Worm (Caenorhabditis elegans) whole organism, L4 larva: ENCODE data around the gene tbb-1.

Experiments
- D1046.2 ChIP-seq: fragments of 200-800 bp; sonication (Bioruptor generic); IDR thresholded peaks from 2 replicates; pipeline ENCODE4 v1.3.6; 2022; ENCODE audit warnings: missing genetic modification characterization, missing compliant biosample characterization
- F26F4.8 ChIP-seq: fragments of 200-800 bp; sonication (Bioruptor generic); conservative IDR thresholded peaks from 2 replicates; pipeline ENCODE4 v1.3.6; 2022; ENCODE audit warnings: missing genetic modification characterization, missing compliant biosample characterization
- F37D6.2 ChIP-seq: sonication (generic microtip); optimal IDR thresholded peaks from 2 replicates; lab custom pipeline; 2016; ENCODE audit warnings: mild to moderate bottlenecking, missing genetic modification characterization, missing compliant biosample characterization
- F49E8.2 ChIP-seq: sonication (generic microtip); optimal IDR thresholded peaks from 2 replicates; lab custom pipeline; 2016; ENCODE audit warnings: missing compliant biosample characterization, mild to moderate bottlenecking, missing genetic modification characterization, borderline replicate concordance
- R02D3.7 ChIP-seq: fragments of 150-350 bp; sonication (generic microtip); optimal IDR thresholded peaks from 3 replicates; lab custom pipeline; 2014; ENCODE audit warnings: missing biosample characterization, missing genetic modification characterization
- T26A8.4 ChIP-seq: fragments of 200-800 bp; sonication (Bioruptor generic); IDR thresholded peaks from 2 replicates; pipeline ENCODE4 v1.3.6; 2022; ENCODE audit warnings: missing genetic modification characterization, missing compliant biosample characterization
- Y105C5A.15 ChIP-seq: fragments of 200-800 bp; sonication (Bioruptor generic); IDR thresholded peaks from 2 replicates; pipeline ENCODE4 v1.3.6; 2022; ENCODE audit warnings: missing genetic modification characterization, missing compliant biosample characterization
- Y48G9A.11 ChIP-seq: fragments of 200-800 bp; sonication (Bioruptor generic); IDR thresholded peaks from 2 replicates; pipeline ENCODE4 v1.3.6; 2022; ENCODE audit warnings: missing genetic modification reagents, missing genetic modification characterization, missing compliant biosample characterization
- Y5F2A.4 ChIP-seq: fragments of 200-800 bp; sonication (Bioruptor generic); optimal IDR thresholded peaks from 2 replicates; lab custom pipeline; 2018; ENCODE audit warnings: mild to moderate bottlenecking, missing genetic modification characterization, missing compliant biosample characterization
- ZK337.2 ChIP-seq: fragments of 200-800 bp; sonication (Bioruptor generic); IDR thresholded peaks from 2 replicates; pipeline ENCODE4 v1.3.6; 2022; ENCODE audit warnings: missing genetic modification reagents, missing genetic modification characterization, missing compliant biosample characterization
- ZK546.5 ChIP-seq, 2 experiments: sonication (generic microtip); optimal IDR thresholded peaks; 2 replicates each; lab custom pipeline; 2017; ENCODE audit warnings: missing biosample characterization in 2 of 2, missing genetic modification characterization in 2 of 2
- ama-1 ChIP-seq: fragments of 150-350 bp; optimal IDR thresholded peaks from 2 replicates; lab custom pipeline; 2014; ENCODE audit warnings: inconsistent platforms, mixed read lengths
- arid-1 ChIP-seq: fragments of 200-800 bp; sonication (Bioruptor generic); conservative IDR thresholded peaks from 2 replicates; pipeline ENCODE4 v1.3.6; 2022; ENCODE audit warnings: missing genetic modification reagents, missing genetic modification characterization, missing compliant biosample characterization
- ceh-82 ChIP-seq: sonication (generic microtip); optimal IDR thresholded peaks from 2 replicates; lab custom pipeline; 2017; ENCODE audit warnings: missing biosample characterization, missing genetic modification characterization
- cey-2 ChIP-seq: sonication (generic microtip); optimal IDR thresholded peaks from 3 replicates; lab custom pipeline; 2017; ENCODE audit warnings: missing genetic modification characterization, mild to moderate bottlenecking, missing compliant biosample characterization, antibody characterized with exemption, borderline replicate concordance; ENCODE audit not compliant: insufficient read depth
- daf-12 ChIP-seq: fragments of 150-350 bp; optimal IDR thresholded peaks from 2 replicates; lab custom pipeline; 2014; ENCODE audit warnings: missing biosample characterization, missing genetic modification reagents, missing genetic modification characterization
- daf-16 ChIP-seq, 3 experiments: sonication (generic microtip); optimal IDR thresholded peaks; 2 replicates each; lab custom pipeline; 2016 to 2017; ENCODE audit warnings: missing genetic modification characterization in 3 of 3, missing genetic modification reagents in 3 of 3, mild to moderate bottlenecking in 2 of 3, missing compliant biosample characterization in 2 of 3, missing biosample characterization in 1 of 3, moderate library complexity in 1 of 3
- dmd-6 ChIP-seq: fragments of 200-800 bp; sonication (Bioruptor generic); IDR thresholded peaks from 2 replicates; pipeline ENCODE4 v1.3.6; 2022; ENCODE audit warnings: missing genetic modification reagents, missing genetic modification characterization, missing compliant biosample characterization
- dmd-8 ChIP-seq: fragments of 200-800 bp; sonication (Bioruptor generic); IDR thresholded peaks from 2 replicates; pipeline ENCODE4 v1.3.6; 2022; ENCODE audit warnings: missing genetic modification characterization, missing compliant biosample characterization
- dmd-9 ChIP-seq: fragments of 200-800 bp; sonication (Bioruptor generic); IDR thresholded peaks from 2 replicates; pipeline ENCODE4 v1.3.6; 2022; ENCODE audit warnings: missing genetic modification reagents, missing genetic modification characterization, missing compliant biosample characterization
- duxl-1 ChIP-seq: sonication (generic microtip); optimal IDR thresholded peaks from 2 replicates; lab custom pipeline; 2016; ENCODE audit warnings: mild to moderate bottlenecking, missing genetic modification characterization, moderate library complexity, missing compliant biosample characterization; ENCODE audit not compliant: poor library complexity
- dve-1 ChIP-seq: sonication (generic microtip); optimal IDR thresholded peaks from 2 replicates; lab custom pipeline; 2017; ENCODE audit warnings: antibody characterized with exemption, mild to moderate bottlenecking, missing genetic modification characterization, missing compliant biosample characterization; ENCODE audit not compliant: insufficient read depth
- gei-8 ChIP-seq: fragments of 200-800 bp; sonication (Bioruptor generic); optimal IDR thresholded peaks from 2 replicates; lab custom pipeline; 2018; ENCODE audit warnings: mild to moderate bottlenecking, missing genetic modification characterization, missing compliant biosample characterization
- lin-38 ChIP-seq: fragments of 200-800 bp; sonication (Bioruptor generic); IDR thresholded peaks from 2 replicates; pipeline ENCODE4 v1.3.6; 2022; ENCODE audit warnings: missing genetic modification reagents, missing genetic modification characterization, missing compliant biosample characterization
- lin-39 ChIP-seq: fragments of 150-350 bp; optimal IDR thresholded peaks from 2 replicates; lab custom pipeline; 2014; ENCODE audit warnings: missing biosample characterization, missing genetic modification reagents, missing genetic modification characterization
- lsy-2 ChIP-seq, 2 experiments: fragments of 150-350 bp in 1 of 2; sonication (generic microtip) in 1 of 2; optimal IDR thresholded peaks; 2 replicates each; lab custom pipeline; 2014 to 2017; ENCODE audit warnings: missing biosample characterization in 2 of 2, missing genetic modification characterization in 2 of 2
- mdl-1 ChIP-seq, 2 experiments: fragments of 150-350 bp in 1 of 2; sonication (generic microtip) in 1 of 2; optimal IDR thresholded peaks; 2 replicates each; lab custom pipeline; 2014 to 2017; ENCODE audit warnings: missing biosample characterization in 2 of 2, missing genetic modification characterization in 2 of 2
- mep-1 ChIP-seq: fragments of 150-350 bp; sonication (generic microtip); optimal IDR thresholded peaks from 3 replicates; lab custom pipeline; 2014; ENCODE audit warnings: missing biosample characterization, missing genetic modification characterization
- mes-2 ChIP-seq: sonication (generic microtip); optimal IDR thresholded peaks from 2 replicates; lab custom pipeline; 2016; ENCODE audit warnings: missing genotype, mild to moderate bottlenecking, missing genetic modification characterization, missing compliant biosample characterization; ENCODE audit not compliant: poor library complexity, severe bottlenecking
- mxl-2 ChIP-seq: fragments of 200-800 bp; sonication (Bioruptor generic); conservative IDR thresholded peaks from 2 replicates; pipeline ENCODE4 v1.3.6; 2022; ENCODE audit warnings: missing genetic modification reagents, missing genetic modification characterization, missing compliant biosample characterization
- mxl-3 ChIP-seq: fragments of 200-800 bp; sonication (Bioruptor generic); optimal IDR thresholded peaks from 2 replicates; lab custom pipeline; 2018; ENCODE audit warnings: mild to moderate bottlenecking, missing genetic modification characterization, missing compliant biosample characterization
- nhr-11 ChIP-seq: fragments of 150-350 bp; optimal IDR thresholded peaks from 2 replicates; lab custom pipeline; 2014; ENCODE audit warnings: missing biosample characterization, missing genetic modification characterization
- nhr-111 ChIP-seq: fragments of 200-800 bp; sonication (Bioruptor generic); optimal IDR thresholded peaks from 2 replicates; lab custom pipeline; 2018; ENCODE audit warnings: mild to moderate bottlenecking, missing genetic modification characterization, missing compliant biosample characterization
- nhr-237 ChIP-seq: sonication (generic microtip); optimal IDR thresholded peaks from 2 replicates; lab custom pipeline; 2017; ENCODE audit warnings: missing biosample characterization, missing genetic modification characterization
- nhr-25 ChIP-seq: sonication (generic microtip); optimal IDR thresholded peaks from 2 replicates; lab custom pipeline; 2017; ENCODE audit warnings: missing genetic modification characterization, mild to moderate bottlenecking, missing compliant biosample characterization, antibody characterized with exemption, moderate library complexity, borderline replicate concordance; ENCODE audit not compliant: insufficient read depth
- nhr-48 ChIP-seq: sonication (generic microtip); optimal IDR thresholded peaks from 2 replicates; lab custom pipeline; 2016; ENCODE audit warnings: mild to moderate bottlenecking, missing genetic modification characterization, missing compliant biosample characterization
- nhr-6 ChIP-seq: fragments of 150-350 bp; optimal IDR thresholded peaks from 2 replicates; lab custom pipeline; 2014; ENCODE audit warnings: missing biosample characterization, missing genetic modification characterization
- php-3 ChIP-seq: fragments of 200-800 bp; sonication (Bioruptor generic); IDR thresholded peaks from 2 replicates; pipeline ENCODE4 v1.3.6; 2022; ENCODE audit warnings: missing genetic modification reagents, missing genetic modification characterization, missing compliant biosample characterization
- saeg-2 ChIP-seq: fragments of 200-800 bp; sonication (Bioruptor generic); IDR thresholded peaks from 2 replicates; pipeline ENCODE4 v1.3.6; 2022; ENCODE audit warnings: missing genetic modification reagents, missing genetic modification characterization, missing compliant biosample characterization
- snpc-1.2 ChIP-seq: fragments of 200-800 bp; sonication (Bioruptor generic); IDR thresholded peaks from 2 replicates; pipeline ENCODE4 v1.3.6; 2022; ENCODE audit warnings: missing genetic modification reagents, missing genetic modification characterization, missing compliant biosample characterization
- snpc-4 ChIP-seq: fragments of 150-350 bp; optimal IDR thresholded peaks from 2 replicates; lab custom pipeline; 2014; ENCODE audit warnings: missing biosample characterization, missing genetic modification characterization
- spr-3 ChIP-seq: fragments of 200-800 bp; sonication (Bioruptor generic); optimal IDR thresholded peaks from 2 replicates; lab custom pipeline; 2018; ENCODE audit warnings: mild to moderate bottlenecking, missing genetic modification characterization, missing compliant biosample characterization
- tra-1 ChIP-seq: fragments of 200-800 bp; sonication (Bioruptor generic); IDR thresholded peaks from 2 replicates; pipeline ENCODE4 v1.3.6; 2022; ENCODE audit warnings: missing genetic modification reagents, missing genetic modification characterization, missing compliant biosample characterization
- unc-62 ChIP-seq, 3 experiments: fragments of 150-350 bp in 1 of 3; sonication (generic microtip); optimal IDR thresholded peaks in 2 of 3; peaks in 1 of 3; 1 replicate in 1 of 3; 2 replicates in 2 of 3; lab custom pipeline; 2014 to 2017; ENCODE audit warnings: missing biosample characterization in 3 of 3, missing genetic modification characterization in 3 of 3, missing genetic modification reagents in 3 of 3, missing genotype in 1 of 3
- zip-2 ChIP-seq: fragments of 150-350 bp; optimal IDR thresholded peaks from 2 replicates; lab custom pipeline; 2014; ENCODE audit warnings: missing biosample characterization, missing genetic modification characterization
- ztf-11 ChIP-seq: fragments of 150-350 bp; optimal IDR thresholded peaks from 2 replicates; lab custom pipeline; 2014; ENCODE audit warnings: missing biosample characterization, missing genetic modification characterization

Gene tbb-1

ce11 chrIII:10730510-10730909 lies 11.7 kb downstream of the tbb-1 start, which contains the start of gene tat-3:
tat-3 (minus strand) TSS chrIII:10730705.
- TF ChIP-seq dve-1 (no peak), mep-1 (no peak), spr-3 (GFP tag; lab: Kevin White, UChicago) (no peak), R02D3.7 (tag; lab: Kevin White, UChicago) (no peak), Y105C5A.15 (GFP tag; lab: Robert Waterston, UW) (no peak), php-3 (no peak), nhr-6 (tag; lab: Kevin White, UChicago) (no peak), F37D6.2 (no peak), D1046.2 (no peak), duxl-1 (no peak), snpc-1.2 (GFP tag; lab: Robert Waterston, UW) (no peak), ceh-82 (tag; lab: Kevin White, UChicago) (no peak), ZK337.2 (GFP tag; lab: Robert Waterston, UW) (no peak), Y48G9A.11 (GFP tag; lab: Robert Waterston, UW) (no peak)

DNA sequence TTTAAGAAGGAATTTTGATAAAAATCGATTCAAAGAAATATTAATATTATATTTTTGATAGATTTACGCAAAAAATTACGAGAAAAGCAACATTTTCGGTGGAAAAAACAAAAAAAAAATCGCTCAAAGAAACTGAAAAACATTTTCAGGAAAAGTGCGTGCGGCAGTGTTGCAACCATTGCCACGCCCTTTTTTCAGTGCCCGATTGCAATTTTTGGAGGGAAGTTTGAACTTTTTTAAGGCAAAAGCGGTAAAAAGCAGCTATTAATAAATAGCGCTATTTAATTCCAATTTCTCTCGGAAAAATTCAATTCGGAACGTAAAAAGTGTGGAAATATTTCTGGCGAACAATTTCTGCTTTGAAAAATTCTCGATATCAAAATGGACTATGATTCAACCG lies 21.2 kb downstream of the tbb-1 start:
- TF ChIP-seq T26A8.4 (GFP tag; lab: Robert Waterston, UW) = no peak
- TF ChIP-seq mes-2 (tag; lab: Kevin White, UChicago) = peak; percentile 48

ce11 chrIII:10720170-10720569 lies 22.1 kb downstream of the tbb-1 start:
- TF ChIP-seq cey-2 (no peak), lin-39 (tag; lab: Kevin White, UChicago) (no peak), dmd-8 (GFP tag; lab: Robert Waterston, UW) (no peak), mxl-2 (GFP tag; lab: Robert Waterston, UW) (no peak), php-3 (peak; percentile 84), ZK546.5 (tag; optimal IDR thresholded peaks at IDR 0.05; lab: Kevin White, UChicago) (no peak), zip-2 (tag; lab: Kevin White, UChicago) (no peak), gei-8 (GFP tag; lab: Kevin White, UChicago) (peak; percentile 57), arid-1 (GFP tag; lab: Robert Waterston, UW) (peak; percentile 68; the same call in 1 of the 2 replicates), mdl-1 (tag; optimal IDR thresholded peaks at IDR 0.05; lab: Kevin White, UChicago) (peak; percentile 17 to 53), nhr-25 (tag; lab: Kevin White, UChicago) (peak; percentile 56), dmd-6 (GFP tag; lab: Robert Waterston, UW) (peak; percentile 94), lsy-2 (tag; optimal IDR thresholded peaks at IDR 0.05; lab: Kevin White, UChicago) (peak; percentile 51 to 81), daf-16 (GFP tag; optimal IDR thresholded peaks at IDR 0.05; lab: Kevin White, UChicago) (peak in 1 of 2 experiments; percentile 93), daf-16 (tag; optimal IDR thresholded peaks at IDR 0.05; lab: Kevin White, UChicago) (peak; percentile 95), mep-1 (peak; percentile 81), nhr-111 (no peak), F49E8.2 (tag; lab: Kevin White, UChicago) (no peak), ceh-82 (tag; lab: Kevin White, UChicago) (no peak), lin-38 (GFP tag; lab: Robert Waterston, UW) (peak; percentile 68), F26F4.8 (GFP tag; lab: Robert Waterston, UW) (no peak), ama-1 (lab: Kevin White, UChicago) (peak; percentile 29), nhr-48 (peak; percentile 80), snpc-4 (tag; lab: Kevin White, UChicago) (no peak), daf-12 (tag; lab: Kevin White, UChicago) (no peak), Y5F2A.4 (peak; percentile 24), nhr-11 (tag; lab: Kevin White, UChicago) (peak; percentile 76), snpc-1.2 (GFP tag; lab: Robert Waterston, UW) (peak; percentile 17; the same call in 1 of the 2 replicates), dmd-9 (GFP tag; lab: Robert Waterston, UW) (no peak), ztf-11 (tag; lab: Kevin White, UChicago) (no peak), mxl-3 (peak; percentile 87), nhr-237 (tag; lab: Kevin White, UChicago) (no peak), tra-1 (peak; percentile 52; the same call in 1 of the 2 replicates), saeg-2 (GFP tag; lab: Robert Waterston, UW) (peak; percentile 61), unc-62 (GFP tag; optimal IDR thresholded peaks at IDR 0.05 in 1 of 2; lab: Kevin White, UChicago) (no peak), unc-62 (tag; optimal IDR thresholded peaks at IDR 0.05; lab: Kevin White, UChicago) (no peak)
